Worm (Caenorhabditis elegans) whole organism, mixed stage, embryonic: ENCODE measurements around the gene F09C6.16.

Experiments
- M03D4.4 ChIP-seq: sonication (generic microtip); optimal IDR thresholded peaks from 2 replicates; lab custom pipeline; 2017; ENCODE audit warnings: mild to moderate bottlenecking, missing genetic modification characterization, missing compliant biosample characterization
- bed-3 ChIP-seq: fragments of 200-800 bp; sonication (Bioruptor generic); optimal IDR thresholded peaks from 3 replicates; lab custom pipeline; 2018; ENCODE audit warnings: mild to moderate bottlenecking, missing genetic modification characterization, moderate library complexity, missing compliant biosample characterization
- blmp-1 ChIP-seq: fragments of 150-350 bp; optimal IDR thresholded peaks from 2 replicates; lab custom pipeline; 2014; ENCODE audit warnings: missing biosample characterization, missing genetic modification characterization
- ceh-39 ChIP-seq: fragments of 150-350 bp; optimal IDR thresholded peaks from 2 replicates; lab custom pipeline; 2014; ENCODE audit warnings: missing biosample characterization, missing genetic modification characterization
- ceh-43 ChIP-seq: fragments of 200-800 bp; sonication (Bioruptor generic); optimal IDR thresholded peaks from 2 replicates; lab custom pipeline; 2018; ENCODE audit warnings: mild to moderate bottlenecking, missing genetic modification characterization, moderate library complexity, missing compliant biosample characterization
- ceh-83 ChIP-seq: fragments of 200-800 bp; sonication (Bioruptor generic); optimal IDR thresholded peaks from 2 replicates; lab custom pipeline; 2018; ENCODE audit warnings: mild to moderate bottlenecking, missing genetic modification characterization, missing compliant biosample characterization
- ces-1 ChIP-seq: fragments of 150-350 bp; optimal IDR thresholded peaks from 2 replicates; lab custom pipeline; 2014; ENCODE audit warnings: missing biosample characterization, missing genetic modification reagents, missing genetic modification characterization
- drap-1 ChIP-seq: fragments of 200-800 bp; sonication (Bioruptor generic); optimal IDR thresholded peaks from 3 replicates; lab custom pipeline; 2018; ENCODE audit warnings: mild to moderate bottlenecking, missing genetic modification characterization, missing compliant biosample characterization
- elt-1 ChIP-seq: sonication (generic microtip); optimal IDR thresholded peaks from 2 replicates; lab custom pipeline; 2017; ENCODE audit warnings: missing genetic modification characterization, mild to moderate bottlenecking, missing compliant biosample characterization, antibody characterized with exemption, moderate library complexity, borderline replicate concordance; ENCODE audit not compliant: insufficient read depth
- elt-3 ChIP-seq: fragments of 150-350 bp; optimal IDR thresholded peaks from 2 replicates; lab custom pipeline; 2014; ENCODE audit warnings: missing biosample characterization, missing genetic modification characterization
- flh-1 ChIP-seq: fragments of 200-800 bp; sonication (Bioruptor generic); optimal IDR thresholded peaks from 2 replicates; lab custom pipeline; 2018; ENCODE audit warnings: mild to moderate bottlenecking, missing genetic modification characterization, moderate library complexity, missing compliant biosample characterization
- ham-2 ChIP-seq: fragments of 200-800 bp; sonication (Bioruptor generic); optimal IDR thresholded peaks from 2 replicates; lab custom pipeline; 2018; ENCODE audit warnings: mild to moderate bottlenecking, missing genetic modification characterization, missing compliant biosample characterization
- lin-13 ChIP-seq: fragments of 150-350 bp; optimal IDR thresholded peaks from 2 replicates; lab custom pipeline; 2014; ENCODE audit warnings: missing biosample characterization, missing genetic modification characterization
- lin-32 ChIP-seq: fragments of 200-800 bp; sonication (Bioruptor generic); optimal IDR thresholded peaks from 2 replicates; lab custom pipeline; 2018; ENCODE audit warnings: mild to moderate bottlenecking, missing genetic modification characterization, missing compliant biosample characterization
- lsy-2 ChIP-seq: fragments of 150-350 bp; optimal IDR thresholded peaks from 2 replicates; lab custom pipeline; 2014; ENCODE audit warnings: missing biosample characterization, missing genetic modification characterization
- mab-5 ChIP-seq: fragments of 150-350 bp; optimal IDR thresholded peaks from 2 replicates; lab custom pipeline; 2014; ENCODE audit warnings: missing biosample characterization, missing genetic modification characterization
- mep-1 ChIP-seq: fragments of 150-350 bp; optimal IDR thresholded peaks from 2 replicates; lab custom pipeline; 2017; ENCODE audit warnings: missing biosample characterization, missing genetic modification reagents, missing genetic modification characterization, inconsistent platforms
- mls-2 ChIP-seq: sonication (generic microtip); optimal IDR thresholded peaks from 2 replicates; lab custom pipeline; 2016; ENCODE audit warnings: mild to moderate bottlenecking, missing genetic modification characterization, moderate library complexity, missing compliant biosample characterization
- nhr-12 ChIP-seq: fragments of 150-350 bp; optimal IDR thresholded peaks from 2 replicates; lab custom pipeline; 2014; ENCODE audit warnings: missing biosample characterization, missing genetic modification characterization
- nhr-2 ChIP-seq: fragments of 150-350 bp; optimal IDR thresholded peaks from 2 replicates; lab custom pipeline; 2014; ENCODE audit warnings: missing biosample characterization, missing genetic modification characterization
- nhr-237 ChIP-seq: fragments of 150-350 bp; optimal IDR thresholded peaks from 2 replicates; lab custom pipeline; 2014; ENCODE audit warnings: missing biosample characterization, missing genetic modification characterization
- nhr-28 ChIP-seq: fragments of 150-350 bp; optimal IDR thresholded peaks from 2 replicates; lab custom pipeline; 2014; ENCODE audit warnings: missing biosample characterization, missing genetic modification characterization
- nhr-76 ChIP-seq: sonication (generic microtip); optimal IDR thresholded peaks from 2 replicates; lab custom pipeline; 2017; ENCODE audit warnings: missing biosample characterization, missing genetic modification characterization
- pha-4 ChIP-seq: fragments of 150-350 bp; optimal IDR thresholded peaks from 2 replicates; lab custom pipeline; 2018; ENCODE audit warnings: missing biosample characterization, missing genetic modification reagents, missing genetic modification characterization
- sem-2 ChIP-seq: fragments of 200-800 bp; sonication (Bioruptor generic); optimal IDR thresholded peaks from 2 replicates; lab custom pipeline; 2018; ENCODE audit warnings: mild to moderate bottlenecking, missing genetic modification characterization, missing compliant biosample characterization
- snpc-4 ChIP-seq: fragments of 150-350 bp; optimal IDR thresholded peaks from 2 replicates; lab custom pipeline; 2014; ENCODE audit warnings: missing biosample characterization, missing genetic modification characterization
- sptf-1 ChIP-seq: sonication (generic microtip); optimal IDR thresholded peaks from 2 replicates; lab custom pipeline; 2017; ENCODE audit warnings: mild to moderate bottlenecking, missing genetic modification characterization, moderate library complexity, missing compliant biosample characterization
- tbx-8 ChIP-seq: fragments of 200-800 bp; sonication (Bioruptor generic); optimal IDR thresholded peaks from 2 replicates; lab custom pipeline; 2018; ENCODE audit warnings: mild to moderate bottlenecking, missing genetic modification characterization, moderate library complexity, missing compliant biosample characterization
- unc-120 ChIP-seq: sonication (generic microtip); optimal IDR thresholded peaks from 2 replicates; lab custom pipeline; 2017; ENCODE audit warnings: missing genetic modification characterization, missing compliant biosample characterization; ENCODE audit not compliant: poor library complexity, severe bottlenecking
- unc-39 ChIP-seq: fragments of 150-350 bp; optimal IDR thresholded peaks from 2 replicates; lab custom pipeline; 2014; ENCODE audit warnings: missing biosample characterization, missing genetic modification characterization
- unc-62 ChIP-seq: fragments of 150-350 bp; optimal IDR thresholded peaks from 2 replicates; lab custom pipeline; 2014; ENCODE audit warnings: missing biosample characterization, missing genetic modification reagents, missing genetic modification characterization
- zip-8 ChIP-seq: fragments of 150-350 bp; optimal IDR thresholded peaks from 2 replicates; lab custom pipeline; 2014; ENCODE audit warnings: missing biosample characterization, missing genetic modification characterization
- ztf-11 ChIP-seq: fragments of 150-350 bp; optimal IDR thresholded peaks from 2 replicates; lab custom pipeline; 2014; ENCODE audit warnings: missing biosample characterization, missing genetic modification characterization

F09C6.16 gene

ce11 chrV:16880054-16880453, 29.7 kb downstream of the F09C6.16 start, which contains the start of gene F09C6.3:
Gene F09C6.3 (minus strand): TSS chrV:16880154.
- TF ChIP-seq nhr-12 (tag; lab: Kevin White, UChicago): no peak
- no peak for TF ChIP-seq bed-3
- no peak for TF ChIP-seq unc-62 (GFP tag; lab: Kevin White, UChicago)
- TF ChIP-seq nhr-28 (tag; lab: Kevin White, UChicago): no peak
- no peak for TF ChIP-seq mab-5
- no peak for TF ChIP-seq elt-3 (tag; lab: Kevin White, UChicago)
- TF ChIP-seq ces-1 (GFP tag; lab: Kevin White, UChicago): no peak
- no peak for TF ChIP-seq flh-1 (GFP tag; lab: Kevin White, UChicago)
- no peak for TF ChIP-seq mls-2
- no peak for TF ChIP-seq ceh-83 (GFP tag; lab: Kevin White, UChicago)
- no peak for TF ChIP-seq ceh-43 (GFP tag; lab: Kevin White, UChicago)
- TF ChIP-seq unc-39 (tag; lab: Kevin White, UChicago): no peak
- TF ChIP-seq lsy-2 (tag; lab: Kevin White, UChicago): no peak
- no peak for TF ChIP-seq ham-2 (GFP tag; lab: Kevin White, UChicago)
- no peak for TF ChIP-seq nhr-76
- TF ChIP-seq ceh-39 (tag; lab: Kevin White, UChicago): no peak
- TF ChIP-seq zip-8 (tag; lab: Kevin White, UChicago): no peak
- no peak for TF ChIP-seq mep-1 (tag; lab: Kevin White, UChicago)
- TF ChIP-seq, all 35 proteins: peak for 0

- no peak for TF ChIP-seq sptf-1 (tag; lab: Kevin White, UChicago)
- no peak for TF ChIP-seq nhr-237 (tag; lab: Kevin White, UChicago)
- TF ChIP-seq bed-3: no peak
- no peak for TF ChIP-seq snpc-4 (tag; lab: Kevin White, UChicago)
- TF ChIP-seq lsy-2 (tag; lab: Kevin White, UChicago): no peak
- TF ChIP-seq nhr-76: no peak
- TF ChIP-seq mab-5: no peak
- TF ChIP-seq blmp-1 (tag; lab: Kevin White, UChicago): no peak
- TF ChIP-seq unc-39 (tag; lab: Kevin White, UChicago): no peak
- no peak for TF ChIP-seq zip-8 (tag; lab: Kevin White, UChicago)
- TF ChIP-seq lin-32: no peak
- no peak for TF ChIP-seq nhr-2 (tag; lab: Kevin White, UChicago)
- no peak for TF ChIP-seq unc-120 (tag; lab: Kevin White, UChicago)
- TF ChIP-seq mep-1 (tag; lab: Kevin White, UChicago): no peak
- no peak for TF ChIP-seq tbx-8
- no peak for TF ChIP-seq ceh-83 (GFP tag; lab: Kevin White, UChicago)
- TF ChIP-seq ham-2 (GFP tag; lab: Kevin White, UChicago): no peak
- TF ChIP-seq ces-1 (GFP tag; lab: Kevin White, UChicago): no peak
- no peak for TF ChIP-seq mls-2
- TF ChIP-seq drap-1 (GFP tag; lab: Kevin White, UChicago): no peak
These were observed 30.2 kb downstream of the F09C6.16 start for ce11 chrV:16879532-16879931.

ce11 chrV:16874966-16875365, 34.8 kb downstream of the F09C6.16 start, which contains the start of gene F49A5.10:
Gene F49A5.10 (plus strand): TSS chrV:16875266.
- no peak for TF ChIP-seq blmp-1 (tag; lab: Kevin White, UChicago)
- TF ChIP-seq sem-2 (GFP tag; lab: Kevin White, UChicago): no peak
- no peak for TF ChIP-seq drap-1 (GFP tag; lab: Kevin White, UChicago)
- TF ChIP-seq ceh-83 (GFP tag; lab: Kevin White, UChicago): no peak
- no peak for TF ChIP-seq ceh-43 (GFP tag; lab: Kevin White, UChicago)
- TF ChIP-seq ham-2 (GFP tag; lab: Kevin White, UChicago): no peak

- TF ChIP-seq unc-39 (tag; lab: Kevin White, UChicago) (no peak), pha-4 (no peak), nhr-237 (tag; lab: Kevin White, UChicago) (no peak), sem-2 (GFP tag; lab: Kevin White, UChicago) (no peak), M03D4.4 (no peak), nhr-76 (no peak), unc-120 (tag; lab: Kevin White, UChicago) (no peak), ztf-11 (tag; lab: Kevin White, UChicago) (no peak), tbx-8 (no peak), mab-5 (no peak), elt-1 (tag; lab: Kevin White, UChicago) (no peak), elt-3 (tag; lab: Kevin White, UChicago) (no peak), snpc-4 (tag; lab: Kevin White, UChicago) (no peak), flh-1 (GFP tag; lab: Kevin White, UChicago) (no peak), ceh-83 (GFP tag; lab: Kevin White, UChicago) (no peak), mep-1 (tag; lab: Kevin White, UChicago) (no peak), bed-3 (no peak), lin-13 (tag; lab: Kevin White, UChicago) (no peak), mls-2 (no peak)
These were observed 36.1 kb downstream of the F09C6.16 start, which contains the start of gene srw-23 for ce11 chrV:16873642-16874041. Gene srw-23 (plus strand): TSS chrV:16873942.
